Worm (Caenorhabditis elegans): ENCODE measurements around the gene pho-1.

pho-1 gene

DNA sequence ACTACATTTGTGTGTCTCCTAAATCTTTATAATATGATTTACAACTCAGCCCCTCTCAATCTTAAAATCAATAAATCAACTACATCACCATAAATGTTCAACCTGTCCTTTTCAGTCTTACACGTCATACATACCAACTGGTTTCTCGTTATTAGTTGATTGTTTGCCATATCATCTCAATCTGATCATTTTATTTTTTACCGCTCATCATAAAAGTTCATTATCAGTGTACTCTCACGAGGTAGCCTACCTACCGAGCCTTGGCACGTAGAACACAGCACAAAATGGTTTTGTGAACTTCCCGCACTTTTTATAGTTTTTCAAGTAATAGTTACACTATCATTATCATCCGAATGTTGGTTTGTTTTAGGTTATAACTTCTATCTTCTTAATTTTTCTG, 45.5 kb upstream of the pho-1 start (continued):
- TF ChIP-seq let-526 (GFP tag; IDR thresholded peaks at IDR 0.05) = no peak
- TF ChIP-seq attf-5 (GFP tag; optimal IDR thresholded peaks at IDR 0.05) = no peak
- peak; percentile 39 for TF ChIP-seq atf-7 (tag; optimal IDR thresholded peaks at IDR 0.05)
- TF ChIP-seq Y53G8AR.9 (GFP tag; conservative IDR thresholded peaks at IDR 0.05) = 0 out of 2 replicates have a peak, but pooled peaks have one; percentile 42

DNA sequence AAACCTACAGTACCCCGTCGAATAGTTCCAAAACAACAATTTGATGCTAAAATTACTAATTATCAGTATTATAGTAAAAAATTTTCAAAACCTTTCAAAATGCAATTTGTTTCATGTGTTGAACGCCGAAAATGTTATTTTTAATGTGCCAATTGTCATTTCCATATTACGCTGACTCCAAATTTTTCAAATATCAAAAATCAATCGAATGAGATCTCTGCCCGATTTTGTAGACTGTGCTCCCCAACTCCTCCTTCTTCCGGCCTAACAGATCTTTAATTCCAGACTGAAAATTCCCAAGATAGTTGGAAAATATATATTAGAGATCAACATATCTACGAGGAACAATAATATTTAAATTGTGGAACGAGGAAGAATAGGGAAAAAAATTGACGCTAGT, 42.1 kb upstream of the pho-1 start:
- TF ChIP-seq Y95B8A.8 (GFP tag; IDR thresholded peaks at IDR 0.05) (0 out of 2 replicates have a peak, but pooled peaks have one; percentile 8), egrh-3 (GFP tag; IDR thresholded peaks at IDR 0.05) (no peak), C06A6.2 (GFP tag; conservative IDR thresholded peaks at IDR 0.05) (no peak), F23B12.7 (tag; optimal IDR thresholded peaks at IDR 0.05; ENCODE audit: insufficient read depth) (no peak), ceh-91 (GFP tag; IDR thresholded peaks at IDR 0.05) (no peak), ceh-79 (tag; optimal IDR thresholded peaks at IDR 0.05) (no peak), ztf-26 (tag; optimal IDR thresholded peaks at IDR 0.05) (peak; percentile 4), B0035.1 (tag; optimal IDR thresholded peaks at IDR 0.05) (no peak), madf-6 (GFP tag; IDR thresholded peaks at IDR 0.05) (no peak), Y53F4B.3 (GFP tag; IDR thresholded peaks at IDR 0.05) (no peak), hlh-12 (tag; optimal IDR thresholded peaks at IDR 0.05) (no peak), ztf-25 (GFP tag; IDR thresholded peaks at IDR 0.05) (no peak), egl-44 (GFP tag; IDR thresholded peaks at IDR 0.05) (no peak)

DNA sequence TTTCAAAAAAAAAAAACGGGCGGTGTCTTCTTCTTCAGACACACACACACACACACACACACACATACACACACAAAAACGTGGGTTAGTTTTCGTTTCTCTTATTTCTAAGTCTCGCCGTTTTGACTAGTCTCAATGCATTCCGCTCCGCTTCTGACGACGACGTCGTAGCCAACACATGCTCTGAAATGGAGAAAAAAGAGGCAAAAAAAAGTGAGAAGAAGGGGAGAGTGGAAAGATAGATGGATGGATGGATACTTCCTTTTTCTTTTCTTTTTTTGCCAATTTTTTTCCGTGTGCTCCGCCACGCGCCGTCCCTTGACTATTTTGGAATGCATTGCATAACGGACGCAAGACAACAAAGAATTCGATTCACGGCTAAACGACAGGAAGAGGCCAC, 41.1 kb upstream of the pho-1 start:
- TF ChIP-seq atf-7 (tag; optimal IDR thresholded peaks at IDR 0.05) (no peak), ets-4 (GFP tag; optimal IDR thresholded peaks at IDR 0.05) (no peak), T07F8.4 (tag; optimal IDR thresholded peaks at IDR 0.05) (no peak), zfh-2 (GFP tag; conservative IDR thresholded peaks at IDR 0.05) (0 out of 2 replicates have a peak, but pooled peaks have one; percentile 30), chd-7 (tag; optimal IDR thresholded peaks at IDR 0.05) (peak; percentile 11), K12H6.12 (tag; optimal IDR thresholded peaks at IDR 0.05) (peak; percentile 33)

DNA sequence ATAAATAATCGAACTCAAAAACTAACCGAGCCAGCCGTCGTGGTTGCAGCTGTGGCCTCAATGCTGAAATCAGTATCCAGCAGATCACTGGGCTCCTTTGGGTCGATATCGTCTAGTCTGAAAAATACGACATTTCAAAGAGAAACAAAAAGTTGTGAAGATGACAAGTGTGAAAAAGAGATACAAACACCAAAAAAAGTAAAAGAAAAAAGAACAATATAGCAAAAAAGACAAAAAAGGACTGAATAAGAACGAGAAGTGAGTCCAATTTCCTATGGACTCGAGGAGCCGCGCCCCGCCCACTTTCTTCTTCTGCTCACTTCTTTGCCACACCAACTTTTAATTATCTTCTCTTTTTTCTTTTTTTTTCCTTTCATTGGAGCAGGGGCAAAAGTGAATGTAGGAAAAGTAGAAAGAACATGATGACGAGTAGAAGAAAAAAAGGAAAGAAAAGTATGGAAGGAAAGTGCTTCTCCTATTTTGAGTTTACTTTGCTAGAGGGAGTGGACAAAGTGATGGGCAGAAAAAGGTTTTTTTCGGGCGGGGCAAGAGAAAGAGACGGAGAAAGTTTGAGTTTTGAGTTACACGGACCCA, 36.2 kb upstream of the pho-1 start, which contains the start of gene drn-1:
Gene drn-1, minus strand, starts transcription at position 117 of the 594 bp plus-strand sequence.
- TF ChIP-seq dox-1 (GFP tag; IDR thresholded peaks at IDR 0.05) = no peak
- TF ChIP-seq Y79H2A.3 (GFP tag; conservative IDR thresholded peaks at IDR 0.05) = no peak
- TF ChIP-seq K12H6.12 (tag; optimal IDR thresholded peaks at IDR 0.05) = no peak
- TF ChIP-seq snpc-1.3 (tag; optimal IDR thresholded peaks at IDR 0.05; ENCODE audit: insufficient read depth) = no peak
- TF ChIP-seq pbrm-1 (GFP tag; IDR thresholded peaks at IDR 0.05) = no peak
- TF ChIP-seq ama-1 (optimal IDR thresholded peaks at IDR 0.05) = no peak
- TF ChIP-seq ama-1 (GFP tag; optimal IDR thresholded peaks at IDR 0.05) = no peak
- no peak for TF ChIP-seq ceh-100 (GFP tag; IDR thresholded peaks at IDR 0.05)
- no peak for TF ChIP-seq him-1 (tag; optimal IDR thresholded peaks at IDR 0.05)
- TF ChIP-seq ceh-40 (GFP tag; IDR thresholded peaks at IDR 0.05) = no peak
- TF ChIP-seq hrde-1 (tag; optimal IDR thresholded peaks at IDR 0.05; ENCODE audit: borderline replicate concordance) = no peak
- TF ChIP-seq nhr-120 (GFP tag; IDR thresholded peaks at IDR 0.05) = no peak
- TF ChIP-seq ztf-3 (GFP tag; optimal IDR thresholded peaks at IDR 0.05) = no peak
- no peak for TF ChIP-seq hmg-1.2 (GFP tag; IDR thresholded peaks at IDR 0.05)
- TF ChIP-seq sea-2 (GFP tag; IDR thresholded peaks at IDR 0.05) = no peak
